Worm (Caenorhabditis elegans) whole organism, L1 larva: ENCODE data around the gene R05D8.9.
A peak's percentile ranks its signal among the peaks of the same experiment; 100 is the strongest.

Experiments
- C04F5.9 ChIP-seq: sonication (generic microtip); optimal IDR thresholded peaks from 2 replicates; lab custom pipeline; 2016; ENCODE audit warnings: missing genetic modification characterization, missing compliant biosample characterization
- alr-1 ChIP-seq: fragments of 200-800 bp; sonication (Bioruptor generic); optimal IDR thresholded peaks from 2 replicates; lab custom pipeline; 2018; ENCODE audit warnings: borderline replicate concordance, mild to moderate bottlenecking, missing genetic modification characterization, missing compliant biosample characterization
- ceh-63 ChIP-seq: fragments of 200-800 bp; sonication (Bioruptor generic); optimal IDR thresholded peaks from 2 replicates; lab custom pipeline; 2018; ENCODE audit warnings: mild to moderate bottlenecking, missing genetic modification characterization, missing compliant biosample characterization
- ceh-8 ChIP-seq: fragments of 200-800 bp; sonication (Bioruptor generic); optimal IDR thresholded peaks from 2 replicates; lab custom pipeline; 2018; ENCODE audit warnings: mild to moderate bottlenecking, missing genetic modification characterization, moderate library complexity, missing compliant biosample characterization
- ceh-88 ChIP-seq: fragments of 200-800 bp; sonication (Bioruptor generic); IDR thresholded peaks from 2 replicates; pipeline ENCODE4 v1.3.6; 2022; ENCODE audit warnings: missing genetic modification characterization, missing compliant biosample characterization
- dsc-1 ChIP-seq: sonication (generic microtip); optimal IDR thresholded peaks from 2 replicates; lab custom pipeline; 2016; ENCODE audit warnings: mild to moderate bottlenecking, missing genetic modification characterization, missing compliant biosample characterization
- efl-1 ChIP-seq, 4 experiments: fragments of 150-350 bp; optimal IDR thresholded peaks in 3 of 4; peaks in 1 of 4; 1 replicate in 1 of 4; 2 replicates in 3 of 4; lab custom pipeline; 2014; ENCODE audit warnings: missing biosample characterization in 2 of 4, missing genetic modification characterization in 2 of 4, missing genetic modification reagents in 2 of 4
- efl-3 ChIP-seq: fragments of 200-800 bp; sonication (Bioruptor generic); optimal IDR thresholded peaks from 2 replicates; lab custom pipeline; 2018; ENCODE audit warnings: mild to moderate bottlenecking, missing genetic modification characterization, missing compliant biosample characterization
- elt-2 ChIP-seq: sonication (generic microtip); optimal IDR thresholded peaks from 2 replicates; lab custom pipeline; 2016; ENCODE audit warnings: missing genetic modification characterization, mild to moderate bottlenecking, inconsistent platforms, missing compliant biosample characterization, missing genetic modification reagents
- elt-3 ChIP-seq, 6 experiments: fragments of 150-350 bp in 1 of 6; sonication (generic microtip); optimal IDR thresholded peaks; 2 replicates each; lab custom pipeline; 2017 to 2018; ENCODE audit warnings: missing biosample characterization in 6 of 6, missing genetic modification characterization in 6 of 6, inconsistent platforms in 1 of 6
- ets-5 ChIP-seq: fragments of 200-800 bp; sonication (Bioruptor generic); IDR thresholded peaks from 2 replicates; pipeline ENCODE4 v1.3.6; 2022; ENCODE audit warnings: missing genetic modification characterization, missing compliant biosample characterization
- fkh-8 ChIP-seq: sonication (generic microtip); optimal IDR thresholded peaks from 2 replicates; lab custom pipeline; 2016; ENCODE audit warnings: mild to moderate bottlenecking, missing genetic modification characterization, missing compliant biosample characterization
- grh-1 ChIP-seq: fragments of 200-800 bp; sonication (Bioruptor generic); IDR thresholded peaks from 2 replicates; pipeline ENCODE4 v1.3.6; 2022; ENCODE audit warnings: missing genetic modification reagents, missing genetic modification characterization, missing compliant biosample characterization
- hlh-17 ChIP-seq: fragments of 200-800 bp; sonication (Bioruptor generic); optimal IDR thresholded peaks from 2 replicates; lab custom pipeline; 2018; ENCODE audit warnings: missing genetic modification characterization, mild to moderate bottlenecking, missing compliant biosample characterization, moderate library complexity, borderline replicate concordance
- hlh-4 ChIP-seq: sonication (generic microtip); optimal IDR thresholded peaks from 2 replicates; lab custom pipeline; 2016; ENCODE audit warnings: mild to moderate bottlenecking, missing genetic modification characterization, missing compliant biosample characterization
- isw-1 ChIP-seq: fragments of 200-800 bp; sonication (Bioruptor generic); IDR thresholded peaks from 2 replicates; pipeline ENCODE4 v1.3.6; 2022; ENCODE audit warnings: missing genetic modification characterization, missing compliant biosample characterization
- lin-14 ChIP-seq: fragments of 200-800 bp; sonication (Bioruptor generic); optimal IDR thresholded peaks from 2 replicates; lab custom pipeline; 2018; ENCODE audit warnings: mild to moderate bottlenecking, missing genetic modification characterization, moderate library complexity, missing compliant biosample characterization
- lin-35 ChIP-seq, 2 experiments: fragments of 150-350 bp; optimal IDR thresholded peaks; 2 replicates each; lab custom pipeline; 2014; ENCODE audit warnings: missing biosample characterization in 2 of 2, missing genetic modification characterization in 2 of 2, missing genetic modification reagents in 2 of 2
- mab-9 ChIP-seq: fragments of 200-800 bp; sonication (Bioruptor generic); IDR thresholded peaks from 2 replicates; pipeline ENCODE4 v1.3.6; 2022; ENCODE audit warnings: missing genetic modification reagents, missing genetic modification characterization, missing compliant biosample characterization
- mdl-1 ChIP-seq, 2 experiments: fragments of 150-350 bp; optimal IDR thresholded peaks; 2 replicates each; lab custom pipeline; 2014 to 2017; ENCODE audit warnings: missing biosample characterization in 2 of 2, missing genetic modification characterization in 2 of 2, inconsistent platforms in 1 of 2
- mep-1 ChIP-seq: fragments of 150-350 bp; optimal IDR thresholded peaks from 2 replicates; lab custom pipeline; 2014; ENCODE audit warnings: missing biosample characterization, missing genetic modification characterization
- nhr-19 ChIP-seq: fragments of 200-800 bp; sonication (Bioruptor generic); conservative IDR thresholded peaks from 2 replicates; pipeline ENCODE4 v1.3.6; 2022; ENCODE audit warnings: missing genetic modification characterization, missing compliant biosample characterization
- nhr-237 ChIP-seq: fragments of 150-350 bp; optimal IDR thresholded peaks from 2 replicates; lab custom pipeline; 2014; ENCODE audit warnings: missing biosample characterization, missing genetic modification characterization
- nhr-47 ChIP-seq: sonication (generic microtip); optimal IDR thresholded peaks from 2 replicates; lab custom pipeline; 2016; ENCODE audit warnings: mild to moderate bottlenecking, missing genetic modification characterization, moderate library complexity, missing compliant biosample characterization
- nhr-71 ChIP-seq: sonication (generic microtip); optimal IDR thresholded peaks from 2 replicates; lab custom pipeline; 2016; ENCODE audit warnings: mild to moderate bottlenecking, missing genetic modification characterization, moderate library complexity, missing compliant biosample characterization
- nhr-76 ChIP-seq: sonication (generic microtip); optimal IDR thresholded peaks from 2 replicates; lab custom pipeline; 2017; ENCODE audit warnings: missing biosample characterization, missing genetic modification characterization
- nhr-77 ChIP-seq: fragments of 150-350 bp; optimal IDR thresholded peaks from 2 replicates; lab custom pipeline; 2014; ENCODE audit warnings: missing biosample characterization, missing genetic modification characterization
- nhr-84 ChIP-seq: sonication (generic microtip); optimal IDR thresholded peaks from 2 replicates; lab custom pipeline; 2017; ENCODE audit warnings: missing biosample characterization, missing genetic modification characterization
- nhr-90 ChIP-seq: sonication (generic microtip); optimal IDR thresholded peaks from 2 replicates; lab custom pipeline; 2016; ENCODE audit warnings: mild to moderate bottlenecking, missing genetic modification characterization, missing compliant biosample characterization; ENCODE audit not compliant: poor library complexity
- rnt-1 ChIP-seq: sonication (generic microtip); optimal IDR thresholded peaks from 2 replicates; lab custom pipeline; 2016; ENCODE audit warnings: mild to moderate bottlenecking, missing genetic modification characterization, moderate library complexity, missing compliant biosample characterization
- snpc-4 ChIP-seq: fragments of 150-350 bp; optimal IDR thresholded peaks from 2 replicates; lab custom pipeline; 2014; ENCODE audit warnings: missing biosample characterization, missing genetic modification characterization
- snu-23 ChIP-seq: sonication (generic microtip); optimal IDR thresholded peaks from 2 replicates; lab custom pipeline; 2016; ENCODE audit warnings: missing genetic modification characterization, missing compliant biosample characterization
- sptf-1 ChIP-seq: fragments of 150-350 bp; optimal IDR thresholded peaks from 2 replicates; lab custom pipeline; 2014; ENCODE audit warnings: missing biosample characterization, missing genetic modification characterization
- swsn-7 ChIP-seq: sonication (generic microtip); optimal IDR thresholded peaks from 2 replicates; lab custom pipeline; 2016; ENCODE audit warnings: missing genetic modification characterization, missing compliant biosample characterization
- tlp-1 ChIP-seq: fragments of 150-350 bp; optimal IDR thresholded peaks from 2 replicates; lab custom pipeline; 2014; ENCODE audit warnings: missing biosample characterization, missing genetic modification characterization
- unc-130 ChIP-seq: fragments of 150-350 bp; optimal IDR thresholded peaks from 2 replicates; lab custom pipeline; 2017; ENCODE audit warnings: missing biosample characterization, missing genetic modification characterization, inconsistent platforms
- unc-62 ChIP-seq: fragments of 150-350 bp; optimal IDR thresholded peaks from 2 replicates; lab custom pipeline; 2014; ENCODE audit warnings: missing biosample characterization, missing genetic modification reagents, missing genetic modification characterization
- unc-86 ChIP-seq: sonication (generic microtip); optimal IDR thresholded peaks from 2 replicates; lab custom pipeline; 2016; ENCODE audit warnings: missing genetic modification characterization, missing compliant biosample characterization
- unc-98 ChIP-seq: fragments of 200-800 bp; sonication (Bioruptor generic); IDR thresholded peaks from 2 replicates; pipeline ENCODE4 v1.3.6; 2022; ENCODE audit warnings: missing genetic modification characterization, missing compliant biosample characterization
- vab-15 ChIP-seq: sonication (generic microtip); optimal IDR thresholded peaks from 2 replicates; lab custom pipeline; 2017; ENCODE audit warnings: missing genotype, mild to moderate bottlenecking, missing genetic modification characterization, missing compliant biosample characterization
- xbp-1 ChIP-seq: sonication (generic microtip); optimal IDR thresholded peaks from 2 replicates; lab custom pipeline; 2016; ENCODE audit warnings: missing genetic modification characterization, missing compliant biosample characterization
- zip-4 ChIP-seq: fragments of 200-800 bp; sonication (Bioruptor generic); optimal IDR thresholded peaks from 2 replicates; lab custom pipeline; 2018; ENCODE audit warnings: mild to moderate bottlenecking, missing genetic modification characterization, moderate library complexity, missing compliant biosample characterization
- ztf-11 ChIP-seq, 2 experiments: sonication (generic microtip); optimal IDR thresholded peaks; 2 replicates each; lab custom pipeline; 2016 to 2017; ENCODE audit warnings: missing genetic modification characterization in 2 of 2, missing biosample characterization in 1 of 2, missing compliant biosample characterization in 1 of 2
- ztf-4 ChIP-seq: fragments of 150-350 bp; optimal IDR thresholded peaks from 2 replicates; lab custom pipeline; 2014; ENCODE audit warnings: missing biosample characterization, missing genetic modification characterization

Gene R05D8.9

ce11 chrV:2803258-2803657 lies 35.9 kb upstream of the R05D8.9 start:
- TF ChIP-seq mab-9 (GFP tag; lab: Robert Waterston, UW) (no peak), rnt-1 (peak; percentile 59), mdl-1 (tag; optimal IDR thresholded peaks at IDR 0.05; lab: Kevin White, UChicago) (no peak), ceh-63 (GFP tag; lab: Kevin White, UChicago) (no peak), nhr-237 (tag; lab: Kevin White, UChicago) (no peak), hlh-17 (GFP tag; lab: Kevin White, UChicago) (no peak), alr-1 (no peak), efl-1 (optimal IDR thresholded peaks at IDR 0.05; lab: Kevin White, UChicago) (no peak), efl-1 (GFP tag; optimal IDR thresholded peaks at IDR 0.05 in 1 of 2; lab: Kevin White, UChicago) (peak in 1 of 2 experiments; percentile 81), nhr-84 (no peak), isw-1 (GFP tag; lab: Robert Waterston, UW) (no peak), nhr-19 (GFP tag; lab: Robert Waterston, UW) (peak; percentile 11; the same call in 1 of the 2 replicates), nhr-90 (tag; lab: Kevin White, UChicago) (no peak), zip-4 (GFP tag; lab: Kevin White, UChicago) (no peak), elt-3 (tag; optimal IDR thresholded peaks at IDR 0.05; lab: Kevin White, UChicago) (no peak), ceh-8 (GFP tag; lab: Kevin White, UChicago) (no peak), mep-1 (tag; lab: Kevin White, UChicago) (no peak), fkh-8 (tag; lab: Kevin White, UChicago) (no peak), efl-3 (GFP tag; lab: Kevin White, UChicago) (no peak), C04F5.9 (tag; lab: Kevin White, UChicago) (no peak), swsn-7 (tag; lab: Kevin White, UChicago) (no peak), ets-5 (GFP tag; lab: Robert Waterston, UW) (no peak), ztf-4 (no peak), dsc-1 (no peak), unc-98 (GFP tag; lab: Robert Waterston, UW) (no peak), lin-35 (GFP tag; optimal IDR thresholded peaks at IDR 0.05; lab: Kevin White, UChicago) (no peak), ztf-11 (tag; optimal IDR thresholded peaks at IDR 0.05; lab: Kevin White, UChicago) (no peak), nhr-71 (tag; lab: Kevin White, UChicago) (peak; percentile 20), nhr-77 (no peak), unc-130 (tag; lab: Kevin White, UChicago) (peak; percentile 27), xbp-1 (no peak), elt-2 (tag; lab: Kevin White, UChicago) (no peak), snu-23 (peak; percentile 4), hlh-4 (no peak), vab-15 (tag; lab: Kevin White, UChicago) (no peak), lin-14 (GFP tag; lab: Kevin White, UChicago) (peak; percentile 71), tlp-1 (no peak), nhr-47 (no peak), nhr-76 (tag; lab: Kevin White, UChicago) (no peak), sptf-1 (tag; lab: Kevin White, UChicago) (no peak), ceh-88 (GFP tag; lab: Robert Waterston, UW) (no peak), snpc-4 (no peak)

ce11 chrV:2801955-2802354 lies 34.6 kb upstream of the R05D8.9 start:
- TF ChIP-seq unc-62 (GFP tag; lab: Kevin White, UChicago) (no peak), hlh-17 (GFP tag; lab: Kevin White, UChicago) (no peak), rnt-1 (peak; percentile 52), unc-86 (tag; lab: Kevin White, UChicago) (no peak), lin-14 (GFP tag; lab: Kevin White, UChicago) (peak; percentile 36), ceh-8 (GFP tag; lab: Kevin White, UChicago) (no peak), nhr-71 (tag; lab: Kevin White, UChicago) (peak; percentile 25), ceh-88 (GFP tag; lab: Robert Waterston, UW) (no peak), isw-1 (GFP tag; lab: Robert Waterston, UW) (no peak), grh-1 (GFP tag; lab: Robert Waterston, UW) (no peak)
